Worm (Caenorhabditis elegans) whole organism, L4 larva: Measurements from ENCODE around the gene F28H6.8.

Experiments
- F26F4.8 ChIP-seq: fragments of 200-800 bp; sonication (Bioruptor generic); conservative IDR thresholded peaks from 2 replicates; pipeline ENCODE4 v1.3.6; 2022; ENCODE audit warnings: missing genetic modification characterization, missing compliant biosample characterization
- F44E2.7 ChIP-seq: fragments of 200-800 bp; sonication (Bioruptor generic); IDR thresholded peaks from 2 replicates; pipeline ENCODE4 v2.1.2; 2022; ENCODE audit warnings: missing genetic modification characterization, missing compliant biosample characterization
- Y75B8A.6 ChIP-seq: fragments of 200-800 bp; sonication (Bioruptor generic); IDR thresholded peaks from 2 replicates; pipeline ENCODE4 v1.3.6; 2022; ENCODE audit warnings: missing genetic modification reagents, missing genetic modification characterization, missing compliant biosample characterization
- ZK546.5 ChIP-seq, 2 experiments: sonication (generic microtip); optimal IDR thresholded peaks; 2 replicates each; lab custom pipeline; 2017; ENCODE audit warnings: missing biosample characterization in 2 of 2, missing genetic modification characterization in 2 of 2
- aha-1 ChIP-seq: fragments of 150-350 bp; peaks from one replicate; lab custom pipeline; 2014; ENCODE audit warnings: missing biosample characterization, missing genetic modification characterization
- aly-2 ChIP-seq: sonication (generic microtip); optimal IDR thresholded peaks from 2 replicates; lab custom pipeline; 2018; ENCODE audit warnings: missing biosample characterization, missing genetic modification characterization
- attf-4 ChIP-seq: sonication (generic microtip); optimal IDR thresholded peaks from 3 replicates; lab custom pipeline; 2017; ENCODE audit warnings: missing biosample characterization, missing genetic modification characterization
- ceh-20 ChIP-seq: fragments of 200-800 bp; sonication (Bioruptor generic); IDR thresholded peaks from 2 replicates; pipeline ENCODE4 v1.3.6; 2022; ENCODE audit warnings: missing genetic modification reagents, missing genetic modification characterization, missing compliant biosample characterization
- ceh-44 ChIP-seq: fragments of 200-800 bp; sonication (Bioruptor generic); IDR thresholded peaks from 2 replicates; pipeline ENCODE4 v1.3.6; 2022; ENCODE audit warnings: missing genetic modification reagents, missing genetic modification characterization, missing compliant biosample characterization
- ceh-62 ChIP-seq: sonication (generic microtip); optimal IDR thresholded peaks from 2 replicates; lab custom pipeline; 2017; ENCODE audit warnings: missing biosample characterization, missing genetic modification characterization
- ces-1 ChIP-seq: fragments of 150-350 bp; sonication (generic microtip); optimal IDR thresholded peaks from 4 replicates; lab custom pipeline; 2014; ENCODE audit warnings: missing biosample characterization, missing genetic modification reagents, missing genetic modification characterization
- daf-8 ChIP-seq: fragments of 200-800 bp; sonication (Bioruptor generic); IDR thresholded peaks from 2 replicates; pipeline ENCODE4 v1.3.6; 2022; ENCODE audit warnings: missing genetic modification characterization, missing compliant biosample characterization
- dmd-6 ChIP-seq: fragments of 200-800 bp; sonication (Bioruptor generic); IDR thresholded peaks from 2 replicates; pipeline ENCODE4 v1.3.6; 2022; ENCODE audit warnings: missing genetic modification reagents, missing genetic modification characterization, missing compliant biosample characterization
- dmd-8 ChIP-seq: fragments of 200-800 bp; sonication (Bioruptor generic); IDR thresholded peaks from 2 replicates; pipeline ENCODE4 v1.3.6; 2022; ENCODE audit warnings: missing genetic modification characterization, missing compliant biosample characterization
- egl-43 ChIP-seq: fragments of 200-800 bp; sonication (Bioruptor generic); IDR thresholded peaks from 2 replicates; pipeline ENCODE4 v1.3.6; 2022; ENCODE audit warnings: missing genetic modification reagents, missing genetic modification characterization, missing compliant biosample characterization
- fkh-10 ChIP-seq: fragments of 150-350 bp; optimal IDR thresholded peaks from 2 replicates; lab custom pipeline; 2014; ENCODE audit warnings: missing biosample characterization, missing genetic modification reagents, missing genetic modification characterization
- hif-1 ChIP-seq, 2 experiments: sonication (generic microtip); optimal IDR thresholded peaks; 2 replicates each; lab custom pipeline; 2016 to 2017; ENCODE audit warnings: missing compliant biosample characterization in 2 of 2, missing genetic modification characterization in 2 of 2, missing genetic modification reagents in 2 of 2, missing genotype in 2 of 2, mild to moderate bottlenecking in 1 of 2
- hmg-1.1 ChIP-seq: fragments of 200-800 bp; sonication (Bioruptor generic); IDR thresholded peaks from 2 replicates; pipeline ENCODE4 v1.3.6; 2022; ENCODE audit warnings: missing genetic modification reagents, missing genetic modification characterization, missing compliant biosample characterization
- lin-15B ChIP-seq: fragments of 150-350 bp; sonication (generic microtip); optimal IDR thresholded peaks from 3 replicates; lab custom pipeline; 2014; ENCODE audit warnings: missing biosample characterization, missing genetic modification characterization
- madf-9 ChIP-seq: fragments of 200-800 bp; sonication (Bioruptor generic); conservative IDR thresholded peaks from 2 replicates; pipeline ENCODE4 v1.3.6; 2022; ENCODE audit warnings: missing genetic modification reagents, missing genetic modification characterization, missing compliant biosample characterization
- mdt-29 ChIP-seq: fragments of 200-800 bp; sonication (Bioruptor generic); IDR thresholded peaks from 2 replicates; pipeline ENCODE4 v1.3.6; 2022; ENCODE audit warnings: missing genetic modification reagents, missing genetic modification characterization, missing compliant biosample characterization
- mxl-2 ChIP-seq: fragments of 200-800 bp; sonication (Bioruptor generic); conservative IDR thresholded peaks from 2 replicates; pipeline ENCODE4 v1.3.6; 2022; ENCODE audit warnings: missing genetic modification reagents, missing genetic modification characterization, missing compliant biosample characterization
- nhr-10 ChIP-seq: fragments of 150-350 bp; optimal IDR thresholded peaks from 2 replicates; lab custom pipeline; 2014; ENCODE audit warnings: missing biosample characterization, missing genetic modification characterization
- nhr-237 ChIP-seq: sonication (generic microtip); optimal IDR thresholded peaks from 2 replicates; lab custom pipeline; 2017; ENCODE audit warnings: missing biosample characterization, missing genetic modification characterization
- nhr-42 ChIP-seq: fragments of 200-800 bp; sonication (Bioruptor generic); IDR thresholded peaks from 2 replicates; pipeline ENCODE4 v1.3.6; 2022; ENCODE audit warnings: missing genetic modification characterization, missing compliant biosample characterization
- nhr-77 ChIP-seq: fragments of 150-350 bp; optimal IDR thresholded peaks from 2 replicates; lab custom pipeline; 2014; ENCODE audit warnings: missing biosample characterization, missing genetic modification characterization
- saeg-2 ChIP-seq: fragments of 200-800 bp; sonication (Bioruptor generic); IDR thresholded peaks from 2 replicates; pipeline ENCODE4 v1.3.6; 2022; ENCODE audit warnings: missing genetic modification reagents, missing genetic modification characterization, missing compliant biosample characterization
- set-16 ChIP-seq: fragments of 200-800 bp; sonication (Bioruptor generic); IDR thresholded peaks from 2 replicates; pipeline ENCODE4 v1.3.6; 2022; ENCODE audit warnings: missing genetic modification reagents, missing genetic modification characterization, missing compliant biosample characterization
- tag-97 ChIP-seq: fragments of 200-800 bp; sonication (Bioruptor generic); IDR thresholded peaks from 2 replicates; pipeline ENCODE4 v1.3.6; 2022; ENCODE audit warnings: missing genetic modification characterization, missing compliant biosample characterization
- unc-62 ChIP-seq, 3 experiments: fragments of 150-350 bp in 1 of 3; sonication (generic microtip); optimal IDR thresholded peaks in 2 of 3; peaks in 1 of 3; 1 replicate in 1 of 3; 2 replicates in 2 of 3; lab custom pipeline; 2014 to 2017; ENCODE audit warnings: missing biosample characterization in 3 of 3, missing genetic modification characterization in 3 of 3, missing genetic modification reagents in 3 of 3, missing genotype in 1 of 3
- zfp-3 ChIP-seq: fragments of 200-800 bp; sonication (Bioruptor generic); conservative IDR thresholded peaks from 2 replicates; pipeline ENCODE4 v1.3.6; 2022; ENCODE audit warnings: missing genetic modification reagents, missing genetic modification characterization, missing compliant biosample characterization

F28H6.8 gene

ce11 chrX:14134244-14134643 is at the start of gene F28H6.8:
Gene F28H6.8, minus strand, starts transcription at chrX:14134344.
- TF ChIP-seq unc-62 (GFP tag; optimal IDR thresholded peaks at IDR 0.05 in 1 of 2; lab: Kevin White, UChicago) (peak in 1 of 2 experiments; percentile 71), unc-62 (tag; optimal IDR thresholded peaks at IDR 0.05; lab: Kevin White, UChicago) (no peak), daf-8 (no peak), fkh-10 (GFP tag; lab: Kevin White, UChicago) (no peak)

- TF ChIP-seq aly-2 (tag; lab: Kevin White, UChicago) (no peak), ceh-44 (GFP tag; lab: Robert Waterston, UW) (no peak), nhr-42 (GFP tag; lab: Robert Waterston, UW) (no peak), tag-97 (GFP tag; lab: Robert Waterston, UW) (no peak), nhr-237 (tag; lab: Kevin White, UChicago) (no peak), lin-15B (tag; lab: Kevin White, UChicago) (no peak), set-16 (no peak)
- TF ChIP-seq, all 104 proteins: peak for 0
Observed at ce11 chrX:14182514-14182913, 48.4 kb upstream of the F28H6.8 start.

- TF ChIP-seq nhr-42 (GFP tag; lab: Robert Waterston, UW) (no peak), dmd-6 (GFP tag; lab: Robert Waterston, UW) (no peak), hif-1 (tag; optimal IDR thresholded peaks at IDR 0.05; lab: Kevin White, UChicago) (no peak), attf-4 (no peak), ceh-44 (GFP tag; lab: Robert Waterston, UW) (no peak), F44E2.7 (GFP tag; lab: Robert Waterston, UW) (no peak)
Observed at ce11 chrX:14180151-14180550, 46.0 kb upstream of the F28H6.8 start, which contains the start of gene C37E2.3. Gene C37E2.3, plus strand, starts transcription at chrX:14180451.

- no peak for TF ChIP-seq ceh-20 (GFP tag; lab: Robert Waterston, UW)
- peak; percentile 93 for TF ChIP-seq aha-1 (tag; lab: Kevin White, UChicago)
Observed at ce11 chrX:14179488-14179887, 45.3 kb upstream of the F28H6.8 start.

- TF ChIP-seq aly-2 (tag; lab: Kevin White, UChicago) (no peak), ZK546.5 (tag; optimal IDR thresholded peaks at IDR 0.05; lab: Kevin White, UChicago) (no peak), egl-43 (GFP tag; lab: Robert Waterston, UW) (no peak), Y75B8A.6 (GFP tag; lab: Robert Waterston, UW) (no peak), nhr-237 (tag; lab: Kevin White, UChicago) (no peak), nhr-10 (no peak), hmg-1.1 (GFP tag; lab: Robert Waterston, UW) (no peak), fkh-10 (GFP tag; lab: Kevin White, UChicago) (no peak), mdt-29 (GFP tag; lab: Robert Waterston, UW) (no peak), dmd-8 (GFP tag; lab: Robert Waterston, UW) (no peak), mxl-2 (GFP tag; lab: Robert Waterston, UW) (no peak), F26F4.8 (GFP tag; lab: Robert Waterston, UW) (no peak), nhr-77 (no peak), zfp-3 (no peak), saeg-2 (GFP tag; lab: Robert Waterston, UW) (no peak)
- TF ChIP-seq, all 104 proteins: peak for 0
Observed at ce11 chrX:14178688-14179087, 44.5 kb upstream of the F28H6.8 start, which contains the start of gene C37E2.10. Gene C37E2.10, plus strand, starts transcription at chrX:14178988.

- no peak for TF ChIP-seq ceh-62 (tag; lab: Kevin White, UChicago)
- TF ChIP-seq ces-1 (GFP tag; lab: Kevin White, UChicago): no peak
- peak in 1 of 2 experiments; percentile 41 for TF ChIP-seq unc-62 (GFP tag; optimal IDR thresholded peaks at IDR 0.05 in 1 of 2; lab: Kevin White, UChicago)
- TF ChIP-seq unc-62 (tag; optimal IDR thresholded peaks at IDR 0.05; lab: Kevin White, UChicago): no peak
- TF ChIP-seq madf-9 (GFP tag; lab: Robert Waterston, UW): no peak
- TF ChIP-seq, all 104 proteins: peak for 1
Observed at ce11 chrX:14175740-14176139, 41.6 kb upstream of the F28H6.8 start, which contains the start of gene C37E2.2. Gene C37E2.2, plus strand, starts transcription at chrX:14176040.
